Worm (Caenorhabditis elegans) whole organism, L4 larva: ENCODE data around the gene set-31.

Experiments used
- Y48G9A.11 ChIP-seq: fragments of 200-800 bp; sonication (Bioruptor generic); IDR thresholded peaks from 2 replicates; pipeline ENCODE4 v1.3.6; 2022; ENCODE audit warnings: missing genetic modification reagents, missing genetic modification characterization, missing compliant biosample characterization
- aly-2 ChIP-seq: sonication (generic microtip); optimal IDR thresholded peaks from 2 replicates; lab custom pipeline; 2018; ENCODE audit warnings: missing biosample characterization, missing genetic modification characterization
- ama-1 ChIP-seq: fragments of 150-350 bp; optimal IDR thresholded peaks from 2 replicates; lab custom pipeline; 2014; ENCODE audit warnings: inconsistent platforms, mixed read lengths
- ceh-62 ChIP-seq: sonication (generic microtip); optimal IDR thresholded peaks from 2 replicates; lab custom pipeline; 2017; ENCODE audit warnings: missing biosample characterization, missing genetic modification characterization
- cey-2 ChIP-seq: sonication (generic microtip); optimal IDR thresholded peaks from 3 replicates; lab custom pipeline; 2017; ENCODE audit warnings: missing genetic modification characterization, mild to moderate bottlenecking, missing compliant biosample characterization, antibody characterized with exemption, borderline replicate concordance; ENCODE audit not compliant: insufficient read depth
- hlh-30 ChIP-seq: sonication (generic microtip); optimal IDR thresholded peaks from 2 replicates; lab custom pipeline; 2017; ENCODE audit warnings: antibody characterized with exemption, mild to moderate bottlenecking, missing genetic modification characterization, missing compliant biosample characterization; ENCODE audit not compliant: insufficient read depth
- nhr-10 ChIP-seq: fragments of 150-350 bp; optimal IDR thresholded peaks from 2 replicates; lab custom pipeline; 2014; ENCODE audit warnings: missing biosample characterization, missing genetic modification characterization
- nhr-102 ChIP-seq: sonication (generic microtip); optimal IDR thresholded peaks from 2 replicates; lab custom pipeline; 2016; ENCODE audit warnings: mild to moderate bottlenecking, missing genetic modification characterization, moderate library complexity, missing compliant biosample characterization
- nhr-77 ChIP-seq: fragments of 150-350 bp; optimal IDR thresholded peaks from 2 replicates; lab custom pipeline; 2014; ENCODE audit warnings: missing biosample characterization, missing genetic modification characterization
- skn-1 ChIP-seq: fragments of 150-350 bp; optimal IDR thresholded peaks from 2 replicates; lab custom pipeline; 2014; ENCODE audit warnings: missing biosample characterization, missing genetic modification characterization
- snpc-4 ChIP-seq: fragments of 150-350 bp; optimal IDR thresholded peaks from 2 replicates; lab custom pipeline; 2014; ENCODE audit warnings: missing biosample characterization, missing genetic modification characterization
- unc-130 ChIP-seq: sonication (generic microtip); optimal IDR thresholded peaks from 2 replicates; lab custom pipeline; 2016; ENCODE audit warnings: missing genetic modification reagents, missing genetic modification characterization, missing compliant biosample characterization
- unc-62 ChIP-seq, 3 experiments: fragments of 150-350 bp in 1 of 3; sonication (generic microtip); optimal IDR thresholded peaks in 2 of 3; peaks in 1 of 3; 1 replicate in 1 of 3; 2 replicates in 2 of 3; lab custom pipeline; 2014 to 2017; ENCODE audit warnings: missing biosample characterization in 3 of 3, missing genetic modification characterization in 3 of 3, missing genetic modification reagents in 3 of 3, missing genotype in 1 of 3

DNA sequence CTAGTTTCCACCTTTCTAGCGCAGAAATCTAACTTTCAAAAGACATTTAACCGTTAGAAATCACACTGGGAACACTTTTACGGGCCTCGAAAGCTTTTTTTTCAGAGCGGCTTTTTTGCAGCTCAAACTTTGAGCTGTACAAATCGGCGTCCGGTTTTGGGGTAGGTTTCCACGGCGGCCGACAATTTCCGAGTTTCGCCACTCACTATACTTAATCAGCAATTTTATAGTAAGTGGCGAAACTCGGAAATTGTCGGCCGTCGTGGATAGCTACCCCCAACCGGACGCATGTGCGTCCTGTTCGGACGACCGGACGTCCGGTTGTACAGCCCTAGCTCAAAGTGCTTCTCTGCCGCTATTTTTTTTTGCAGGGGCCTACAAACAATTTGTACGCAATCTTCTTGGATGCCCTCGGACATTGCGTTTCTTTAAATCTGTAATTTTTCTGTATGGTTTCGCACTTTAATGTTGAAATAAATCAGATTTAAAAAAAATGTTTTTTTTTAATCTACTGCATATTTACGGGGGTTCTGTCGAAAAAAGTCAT, 21.5 kb upstream of the set-31 start:
- TF ChIP-seq ama-1: no peak
- TF ChIP-seq ceh-62 (tag; lab: Kevin White, UChicago): no peak
- no peak for TF ChIP-seq snpc-4 (tag; lab: Kevin White, UChicago)
- no peak for TF ChIP-seq nhr-102
- TF ChIP-seq unc-62 (GFP tag; optimal IDR thresholded peaks at IDR 0.05 in 1 of 2; lab: Kevin White, UChicago): no peak
- no peak for TF ChIP-seq unc-62 (tag; optimal IDR thresholded peaks at IDR 0.05; lab: Kevin White, UChicago)
- no peak for TF ChIP-seq aly-2 (tag; lab: Kevin White, UChicago)
- TF ChIP-seq unc-130 (GFP tag; lab: Kevin White, UChicago): no peak
- no peak for TF ChIP-seq nhr-10 (tag; lab: Kevin White, UChicago)
- no peak for TF ChIP-seq cey-2 (tag; lab: Kevin White, UChicago)
- no peak for TF ChIP-seq skn-1 (tag; lab: Kevin White, UChicago)
- no peak for TF ChIP-seq nhr-77
- TF ChIP-seq Y48G9A.11 (GFP tag; lab: Robert Waterston, UW): no peak
- TF ChIP-seq hlh-30: no peak
